Worm (Caenorhabditis elegans) whole organism, young adult: Measurements from ENCODE around the gene tpst-1.

Experiments
- ama-1 ChIP-seq, 3 experiments: fragments of 150-350 bp in 1 of 3; sonication (generic microtip) in 2 of 3; optimal IDR thresholded peaks; 2 replicates each; lab custom pipeline; 2014 to 2018; ENCODE audit warnings: missing biosample characterization in 2 of 3, missing genetic modification characterization in 2 of 3, missing genetic modification reagents in 2 of 3
- hrde-1 ChIP-seq: sonication (generic microtip); optimal IDR thresholded peaks from 2 replicates; lab custom pipeline; 2016; ENCODE audit warnings: missing genetic modification characterization, mild to moderate bottlenecking, missing compliant biosample characterization, moderate library complexity, missing genotype, missing genetic modification reagents, borderline replicate concordance
- hsf-1 ChIP-seq: fragments of 200-800 bp; sonication (Bioruptor generic); IDR thresholded peaks from 2 replicates; pipeline ENCODE4 v1.3.6; 2022; ENCODE audit warnings: missing genetic modification reagents, missing genetic modification characterization, missing compliant biosample characterization
- repo-1 ChIP-seq: sonication (generic microtip); optimal IDR thresholded peaks from 2 replicates; lab custom pipeline; 2017; ENCODE audit warnings: mild to moderate bottlenecking, missing genetic modification characterization, missing compliant biosample characterization

DNA sequence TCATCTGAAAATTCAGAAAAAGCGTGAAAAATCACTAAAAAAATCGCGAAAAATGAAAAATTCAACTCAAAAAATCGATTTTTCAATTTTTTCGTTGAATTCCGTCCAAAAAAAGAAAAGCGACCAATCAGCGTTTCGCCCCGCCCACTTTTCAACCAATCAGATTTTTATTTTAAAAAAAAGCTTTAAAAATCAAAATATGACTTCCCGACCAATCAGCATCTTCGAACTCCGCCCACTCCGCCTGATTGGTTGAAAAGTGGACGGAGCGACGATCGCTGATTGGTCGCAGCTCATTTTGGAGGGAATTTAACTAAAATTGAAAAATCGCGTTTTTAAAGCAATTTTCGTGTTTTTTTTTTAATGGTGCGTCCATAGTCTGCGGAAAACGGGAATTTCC, 40.3 kb upstream of the tpst-1 start:
- TF ChIP-seq ama-1 (optimal IDR thresholded peaks at IDR 0.05; lab: Kevin White, UChicago) = no peak
- TF ChIP-seq ama-1 (GFP tag; optimal IDR thresholded peaks at IDR 0.05; lab: Kevin White, UChicago) = no peak
- no peak for TF ChIP-seq repo-1 (tag; lab: Kevin White, UChicago)
- TF ChIP-seq hsf-1 (GFP tag; lab: Robert Waterston, UW) = no peak
- TF ChIP-seq hrde-1 (tag; lab: Kevin White, UChicago) = no peak
